Fruit fly (Drosophila melanogaster) whole organism, prepupa: Measurements from ENCODE around the gene Cby.

Source experiments
- Blimp-1 ChIP-seq: fragments of 200-800 bp; sonication (Bioruptor generic); optimal IDR thresholded peaks from 3 replicates; lab custom pipeline; 2017; ENCODE audit warnings: missing biosample characterization, missing genetic modification characterization, mild to moderate bottlenecking, moderate library complexity, missing genetic modification reagents
- CG11294 ChIP-seq: fragments of 200-800 bp; sonication (Bioruptor generic); IDR thresholded peaks from 2 replicates; pipeline ENCODE4 v1.3.6; 2022; ENCODE audit warnings: missing biosample characterization, missing genetic modification characterization
- CG11762 ChIP-seq: fragments of 200-800 bp; sonication (Bioruptor generic); optimal IDR thresholded peaks from 3 replicates; lab custom pipeline; 2016; ENCODE audit warnings: missing biosample characterization, missing genetic modification characterization; ENCODE audit not compliant: insufficient read depth
- CG11902 ChIP-seq: fragments of 200-800 bp; sonication (Bioruptor generic); optimal IDR thresholded peaks from 3 replicates; lab custom pipeline; 2016; ENCODE audit warnings: missing biosample characterization, missing genetic modification characterization
- CG1621 ChIP-seq: fragments of 200-800 bp; sonication (Bioruptor generic); optimal IDR thresholded peaks from 3 replicates; lab custom pipeline; 2018; ENCODE audit warnings: missing biosample characterization, mild to moderate bottlenecking, missing genetic modification characterization
- CG16779 ChIP-seq: fragments of 200-800 bp; sonication (Bioruptor generic); optimal IDR thresholded peaks from 3 replicates; lab custom pipeline; 2017; ENCODE audit warnings: missing biosample characterization, mild to moderate bottlenecking, missing genetic modification characterization
- CG3032 ChIP-seq: fragments of 200-800 bp; optimal IDR thresholded peaks from 2 replicates; lab custom pipeline; 2019; ENCODE audit warnings: missing biosample characterization, mild to moderate bottlenecking, missing genetic modification characterization, moderate library complexity
- CG31627 ChIP-seq: fragments of 200-800 bp; sonication (Bioruptor generic); optimal IDR thresholded peaks from 3 replicates; lab custom pipeline; 2016; ENCODE audit warnings: missing biosample characterization, missing genetic modification characterization
- CG32006 ChIP-seq: fragments of 200-800 bp; sonication (Bioruptor generic); optimal IDR thresholded peaks from 3 replicates; lab custom pipeline; 2017; ENCODE audit warnings: missing biosample characterization, mild to moderate bottlenecking, missing genetic modification characterization
- CG4318 ChIP-seq: fragments of 200-800 bp; sonication (Bioruptor generic); optimal IDR thresholded peaks from 3 replicates; lab custom pipeline; 2017; ENCODE audit warnings: missing biosample characterization, mild to moderate bottlenecking, missing genetic modification characterization
- CG6163 ChIP-seq: fragments of 200-800 bp; sonication (Bioruptor generic); IDR thresholded peaks from 3 replicates; pipeline ENCODE4 v1.3.6; 2022; ENCODE audit warnings: missing biosample characterization, missing genetic modification characterization
- CG6276 ChIP-seq: fragments of 200-800 bp; sonication (Bioruptor generic); optimal IDR thresholded peaks from 2 replicates; lab custom pipeline; 2017; ENCODE audit warnings: missing biosample characterization, mild to moderate bottlenecking, missing genetic modification characterization
- CG6808 ChIP-seq: fragments of 200-800 bp; sonication (Bioruptor generic); optimal IDR thresholded peaks from 3 replicates; lab custom pipeline; 2017; ENCODE audit warnings: missing biosample characterization, missing genetic modification characterization, mild to moderate bottlenecking, moderate library complexity, missing genetic modification reagents
- CG7368 ChIP-seq: fragments of 200-800 bp; sonication (Bioruptor generic); optimal IDR thresholded peaks from 3 replicates; lab custom pipeline; 2016; ENCODE audit warnings: missing biosample characterization, missing genetic modification characterization
- CG8119 ChIP-seq: fragments of 200-800 bp; sonication (Bioruptor generic); IDR thresholded peaks from 3 replicates; pipeline ENCODE4 v1.3.6; 2022; ENCODE audit warnings: missing biosample characterization, missing genetic modification characterization
- CG8319 ChIP-seq: fragments of 200-800 bp; sonication (Bioruptor generic); optimal IDR thresholded peaks from 3 replicates; lab custom pipeline; 2016; ENCODE audit warnings: missing biosample characterization, missing genetic modification characterization
- CG9139 ChIP-seq: fragments of 200-800 bp; sonication (Bioruptor generic); optimal IDR thresholded peaks from 3 replicates; lab custom pipeline; 2017; ENCODE audit warnings: missing biosample characterization, mild to moderate bottlenecking, missing genetic modification characterization
- Eip75B ChIP-seq: fragments of 200-800 bp; sonication (Bioruptor generic); optimal IDR thresholded peaks from 3 replicates; lab custom pipeline; 2016; ENCODE audit warnings: missing biosample characterization, missing genetic modification characterization
- Eip78C ChIP-seq: fragments of 200-800 bp; sonication (Bioruptor generic); peaks from one replicate; lab custom pipeline; 2016; ENCODE audit warnings: missing biosample characterization, missing genetic modification characterization
- Ets21C ChIP-seq: fragments of 200-800 bp; sonication (Bioruptor generic); optimal IDR thresholded peaks from 3 replicates; lab custom pipeline; 2016; ENCODE audit warnings: missing biosample characterization, missing genetic modification characterization
- Ets96B ChIP-seq: fragments of 200-800 bp; optimal IDR thresholded peaks from 2 replicates; lab custom pipeline; 2019; ENCODE audit warnings: missing biosample characterization, mild to moderate bottlenecking, missing genetic modification characterization, moderate library complexity
- Gug ChIP-seq: fragments of 200-800 bp; sonication (Bioruptor generic); IDR thresholded peaks from 2 replicates; pipeline ENCODE4 v1.3.6; 2022; ENCODE audit warnings: missing biosample characterization, missing genetic modification characterization
- Hr39 ChIP-seq: fragments of 200-800 bp; sonication (Bioruptor generic); optimal IDR thresholded peaks from 2 replicates; lab custom pipeline; 2016; ENCODE audit warnings: missing biosample characterization, missing genetic modification characterization
- Hr4 ChIP-seq: fragments of 200-800 bp; sonication (Bioruptor generic); optimal IDR thresholded peaks from 3 replicates; lab custom pipeline; 2016; ENCODE audit warnings: missing biosample characterization, missing genetic modification characterization
- Lpt ChIP-seq: fragments of 200-800 bp; sonication (Bioruptor generic); optimal IDR thresholded peaks from 3 replicates; lab custom pipeline; 2016; ENCODE audit warnings: missing biosample characterization, missing genetic modification characterization
- Met ChIP-seq: fragments of 200-800 bp; sonication (Bioruptor generic); optimal IDR thresholded peaks from 3 replicates; lab custom pipeline; 2016; ENCODE audit warnings: missing biosample characterization, missing genetic modification characterization
- OdsH ChIP-seq: fragments of 200-800 bp; sonication (Bioruptor generic); optimal IDR thresholded peaks from 3 replicates; lab custom pipeline; 2016; ENCODE audit warnings: missing biosample characterization, missing genetic modification characterization
- Smox ChIP-seq: fragments of 200-800 bp; sonication (Bioruptor generic); optimal IDR thresholded peaks from 3 replicates; lab custom pipeline; 2016; ENCODE audit warnings: missing biosample characterization, missing genetic modification characterization
- Sox102F ChIP-seq: fragments of 200-800 bp; sonication (Bioruptor generic); optimal IDR thresholded peaks from 2 replicates; lab custom pipeline; 2016; ENCODE audit warnings: missing biosample characterization, mild to moderate bottlenecking, missing genetic modification characterization
- Sox14 ChIP-seq: fragments of 200-800 bp; sonication (Bioruptor generic); optimal IDR thresholded peaks from 3 replicates; lab custom pipeline; 2016; ENCODE audit warnings: missing biosample characterization, missing genetic modification characterization
- Sox15 ChIP-seq: fragments of 200-800 bp; sonication (Bioruptor generic); optimal IDR thresholded peaks from 3 replicates; lab custom pipeline; 2016; ENCODE audit warnings: missing biosample characterization, missing genetic modification characterization
- acj6 ChIP-seq: fragments of 200-800 bp; sonication (Bioruptor generic); optimal IDR thresholded peaks from 3 replicates; lab custom pipeline; 2016; ENCODE audit warnings: missing biosample characterization, missing genetic modification characterization
- cyc ChIP-seq: fragments of 200-800 bp; sonication (Bioruptor generic); optimal IDR thresholded peaks from 3 replicates; lab custom pipeline; 2016; ENCODE audit warnings: missing biosample characterization, missing genetic modification characterization
- dac ChIP-seq: fragments of 200-800 bp; sonication (Bioruptor generic); optimal IDR thresholded peaks from 2 replicates; lab custom pipeline; 2017; ENCODE audit warnings: missing biosample characterization, mild to moderate bottlenecking, missing genetic modification characterization
- dsx ChIP-seq: fragments of 200-800 bp; optimal IDR thresholded peaks from 3 replicates; lab custom pipeline; 2019; ENCODE audit warnings: missing biosample characterization, mild to moderate bottlenecking, missing genetic modification characterization, moderate library complexity; ENCODE audit not compliant: poor library complexity, severe bottlenecking
- eg ChIP-seq: fragments of 200-800 bp; sonication (Bioruptor generic); IDR thresholded peaks from 3 replicates; pipeline ENCODE4 v1.3.6; 2022; ENCODE audit warnings: missing biosample characterization, missing genetic modification characterization
- esn ChIP-seq: fragments of 200-800 bp; sonication (Bioruptor generic); optimal IDR thresholded peaks from 2 replicates; lab custom pipeline; 2016; ENCODE audit warnings: missing biosample characterization, mild to moderate bottlenecking, missing genetic modification characterization, moderate library complexity
- fd59A ChIP-seq: fragments of 200-800 bp; sonication (Bioruptor generic); optimal IDR thresholded peaks from 2 replicates; lab custom pipeline; 2017; ENCODE audit warnings: missing biosample characterization, mild to moderate bottlenecking, missing genetic modification characterization, missing genetic modification reagents
- fd85E ChIP-seq: fragments of 200-800 bp; sonication (Bioruptor generic); optimal IDR thresholded peaks from 3 replicates; lab custom pipeline; 2016; ENCODE audit warnings: missing biosample characterization, missing genetic modification characterization
- fkh ChIP-seq: fragments of 200-800 bp; sonication (Bioruptor generic); optimal IDR thresholded peaks from 3 replicates; lab custom pipeline; 2017; ENCODE audit warnings: missing biosample characterization, mild to moderate bottlenecking, missing genetic modification characterization, moderate library complexity
- lz ChIP-seq: fragments of 200-800 bp; sonication (Bioruptor generic); optimal IDR thresholded peaks from 3 replicates; lab custom pipeline; 2016; ENCODE audit warnings: missing biosample characterization, missing genetic modification characterization
- net ChIP-seq: fragments of 200-800 bp; sonication (Bioruptor generic); optimal IDR thresholded peaks from 3 replicates; lab custom pipeline; 2016; ENCODE audit warnings: missing biosample characterization, missing genetic modification characterization
- pdm3 ChIP-seq: fragments of 200-800 bp; sonication (Bioruptor generic); optimal IDR thresholded peaks from 3 replicates; lab custom pipeline; 2016; ENCODE audit warnings: missing biosample characterization, missing genetic modification characterization
- salr ChIP-seq, 2 experiments: fragments of 200-800 bp; sonication (Bioruptor generic); optimal IDR thresholded peaks; 3 replicates each; lab custom pipeline; 2016 to 2018; ENCODE audit warnings: missing biosample characterization in 2 of 2, missing genetic modification characterization in 2 of 2, mild to moderate bottlenecking in 1 of 2
- svp ChIP-seq: fragments of 200-800 bp; sonication (Bioruptor generic); peaks from one replicate; lab custom pipeline; 2016; ENCODE audit warnings: missing biosample characterization, missing genetic modification characterization
- topi ChIP-seq: fragments of 200-800 bp; sonication (Bioruptor generic); optimal IDR thresholded peaks from 3 replicates; lab custom pipeline; 2016; ENCODE audit warnings: missing biosample characterization, missing genetic modification characterization
- vri ChIP-seq: fragments of 200-800 bp; sonication (Bioruptor generic); optimal IDR thresholded peaks from 3 replicates; lab custom pipeline; 2016; ENCODE audit warnings: missing biosample characterization, mild to moderate bottlenecking, missing genetic modification characterization

The Cby gene

DNA sequence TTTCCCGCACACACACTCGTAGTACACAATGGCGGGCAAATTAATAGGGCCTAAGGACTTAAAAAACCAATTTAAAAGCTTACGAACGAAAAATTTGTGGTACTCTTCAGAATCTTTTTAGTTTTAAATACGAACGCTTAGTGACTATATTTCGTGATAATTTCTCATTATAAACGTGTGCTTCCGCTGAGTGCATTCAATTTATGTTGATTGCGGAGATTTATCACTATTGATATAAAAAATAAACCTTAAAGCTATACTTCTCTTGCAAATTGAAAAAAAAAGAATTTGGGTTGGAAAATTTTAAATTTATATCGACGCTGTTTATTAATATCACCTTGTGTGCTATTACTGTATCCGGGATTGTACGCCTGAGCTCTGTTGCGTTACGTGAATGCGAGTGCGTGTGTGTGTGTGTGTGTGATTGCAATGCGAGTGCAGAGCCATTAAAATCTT lies 18.8 kb upstream of the Cby start (continued):
- TF ChIP-seq CG11902 (GFP tag; lab: Kevin White, UChicago) (peak; percentile 93), eg (GFP tag; lab: Robert Waterston, UW) (peak; percentile 88), CG6276 (GFP tag; lab: Kevin White, UChicago) (peak; percentile 95), CG16779 (tag; lab: Kevin White, UChicago) (peak; percentile 94), net (GFP tag; lab: Kevin White, UChicago) (peak; percentile 95), CG11762 (GFP tag; lab: Kevin White, UChicago) (peak; percentile 94), topi (GFP tag; lab: Kevin White, UChicago) (peak; percentile 98), Met (GFP tag; lab: Kevin White, UChicago) (peak; percentile 96), Ets96B (peak; percentile 91), Lpt (GFP tag; lab: Kevin White, UChicago) (peak; percentile 95), OdsH (GFP tag; lab: Kevin White, UChicago) (peak; percentile 95), Smox (GFP tag; lab: Kevin White, UChicago) (peak; percentile 96), Hr39 (GFP tag; lab: Kevin White, UChicago) (peak; percentile 96), CG3032 (tag; lab: Kevin White, UChicago) (peak; percentile 91), Sox14 (peak; percentile 96), CG6163 (GFP tag; lab: Robert Waterston, UW) (peak; percentile 86), dsx (peak; percentile 91), pdm3 (peak; percentile 95), svp (GFP tag; lab: Kevin White, UChicago) (peak; percentile 98), salr (GFP tag; optimal IDR thresholded peaks at IDR 0.05; lab: Kevin White, UChicago) (peak; percentile 47 to 97), Sox102F (GFP tag; lab: Kevin White, UChicago) (peak; percentile 95), Blimp-1 (peak; percentile 91), Sox15 (GFP tag; lab: Kevin White, UChicago) (peak; percentile 93), CG8119 (GFP tag; lab: Robert Waterston, UW) (peak; percentile 94), vri (peak; percentile 93), fkh (GFP tag; lab: Kevin White, UChicago) (peak; percentile 24), Eip75B (peak; percentile 98), CG8319 (peak; percentile 93), fd59A (GFP tag; lab: Kevin White, UChicago) (peak; percentile 94), CG1621 (tag; lab: Kevin White, UChicago) (peak; percentile 78), dac (GFP tag; lab: Kevin White, UChicago) (peak; percentile 85), CG4318 (GFP tag; lab: Kevin White, UChicago) (peak; percentile 92), CG9139 (GFP tag; lab: Kevin White, UChicago) (peak; percentile 85), Eip78C (peak; percentile 100), esn (GFP tag; lab: Kevin White, UChicago) (peak; percentile 98), CG31627 (GFP tag; lab: Kevin White, UChicago) (peak; percentile 96), Hr4 (peak; percentile 95)

dm6 chr3R:21849988-21850460 lies 17.8 kb upstream of the Cby start:
- peak; percentile 13 for TF ChIP-seq Met (GFP tag; lab: Kevin White, UChicago)
- peak; percentile 9 for TF ChIP-seq dac (GFP tag; lab: Kevin White, UChicago)
- TF ChIP-seq CG6808 (GFP tag; lab: Kevin White, UChicago): peak; percentile 34
- TF ChIP-seq Sox15 (GFP tag; lab: Kevin White, UChicago): no peak
- TF ChIP-seq Eip75B: peak; percentile 35
- TF ChIP-seq Ets21C (GFP tag; lab: Kevin White, UChicago): no peak
- peak; percentile 51; the same call in 1 of the 2 replicates for TF ChIP-seq CG11294 (GFP tag; lab: Robert Waterston, UW)
- peak in 1 of 2 experiments; percentile 55 for TF ChIP-seq salr (GFP tag; optimal IDR thresholded peaks at IDR 0.05; lab: Kevin White, UChicago)
- no peak for TF ChIP-seq CG1621 (tag; lab: Kevin White, UChicago)
- no peak for TF ChIP-seq acj6
- TF ChIP-seq Smox (GFP tag; lab: Kevin White, UChicago): no peak
- TF ChIP-seq Gug: 0 out of 2 replicates have a peak, but pooled peaks have one; percentile 48
- peak; percentile 37 for TF ChIP-seq lz (GFP tag; lab: Kevin White, UChicago)
- TF ChIP-seq CG8119 (GFP tag; lab: Robert Waterston, UW): peak; percentile 64
- peak; percentile 5 for TF ChIP-seq Hr39 (GFP tag; lab: Kevin White, UChicago)
- TF ChIP-seq esn (GFP tag; lab: Kevin White, UChicago): peak; percentile 42
- TF ChIP-seq Blimp-1: no peak
- no peak for TF ChIP-seq dsx
- TF ChIP-seq eg (GFP tag; lab: Robert Waterston, UW): peak; percentile 60
- TF ChIP-seq Sox14: peak; percentile 58
- no peak for TF ChIP-seq fd85E (GFP tag; lab: Kevin White, UChicago)
- no peak for TF ChIP-seq Lpt (GFP tag; lab: Kevin White, UChicago)
- TF ChIP-seq CG11762 (GFP tag; lab: Kevin White, UChicago): no peak
- peak; percentile 13 for TF ChIP-seq CG4318 (GFP tag; lab: Kevin White, UChicago)
- no peak for TF ChIP-seq CG11902 (GFP tag; lab: Kevin White, UChicago)
- 0 out of 3 replicates have a peak, but pooled peaks have one; percentile 45 for TF ChIP-seq CG6163 (GFP tag; lab: Robert Waterston, UW)
- TF ChIP-seq cyc (GFP tag; lab: Kevin White, UChicago): no peak
- TF ChIP-seq CG32006 (GFP tag; lab: Kevin White, UChicago): peak; percentile 73
- TF ChIP-seq CG7368 (GFP tag; lab: Kevin White, UChicago): no peak
- no peak for TF ChIP-seq fd59A (GFP tag; lab: Kevin White, UChicago)
